Worm (Caenorhabditis elegans): ENCODE data around the gene his-69.

his-69 gene

DNA sequence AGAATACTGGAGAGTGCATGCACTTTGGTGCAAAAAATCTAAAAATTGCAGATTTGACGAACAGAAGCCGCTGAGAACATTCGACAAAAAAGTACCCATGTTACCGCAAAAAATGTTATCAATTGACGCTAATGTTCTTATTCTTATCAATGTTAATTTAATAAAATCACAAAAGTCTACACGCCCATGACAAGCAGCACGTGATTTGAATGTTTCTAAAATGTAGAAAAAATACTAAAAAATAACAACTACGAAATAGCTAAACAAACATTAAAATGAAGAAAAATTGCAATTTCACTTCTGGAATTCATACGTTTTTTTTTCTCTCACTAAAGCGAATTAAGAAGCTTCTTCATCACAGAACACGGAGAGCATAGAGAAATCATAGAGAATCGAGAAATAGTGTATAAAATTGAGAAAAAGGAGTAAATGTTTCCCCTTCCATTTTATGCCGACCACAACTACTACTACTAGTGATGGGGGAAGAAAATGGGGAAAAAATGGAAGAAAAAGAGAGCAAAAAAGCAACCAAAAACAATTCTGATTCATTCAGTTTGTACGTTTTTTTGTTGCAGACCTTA lies 29.9 kb upstream of the his-69 start (continued):
- TF ChIP-seq lsy-2 (tag; optimal IDR thresholded peaks at IDR 0.05) (peak; percentile 7 to 59), snu-23 (GFP tag; optimal IDR thresholded peaks at IDR 0.05) (peak; percentile 1)

DNA sequence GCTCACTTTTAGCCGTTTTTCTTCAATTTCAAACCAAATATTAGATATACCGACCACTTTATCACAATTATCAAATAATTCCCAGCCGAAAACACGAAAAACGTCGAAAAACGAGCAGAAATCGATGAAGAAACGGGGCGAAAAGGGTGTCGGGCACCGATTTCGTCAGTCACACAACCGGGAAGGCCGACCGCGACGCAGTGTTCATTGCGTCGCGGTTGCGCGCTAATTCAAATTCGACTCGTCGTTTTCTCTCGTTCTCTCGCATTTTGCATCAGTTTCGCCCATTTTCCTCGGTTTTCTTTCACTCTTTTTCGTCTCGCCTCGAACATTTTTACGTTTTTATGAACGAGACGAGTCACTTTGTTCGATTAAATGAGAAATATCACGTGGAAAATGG lies 29.0 kb upstream of the his-69 start:
- TF ChIP-seq nhr-76 (tag; optimal IDR thresholded peaks at IDR 0.05) (no peak), fkh-10 (GFP tag; optimal IDR thresholded peaks at IDR 0.05) (no peak), C16A3.4 (tag; optimal IDR thresholded peaks at IDR 0.05) (peak; percentile 61), egl-27 (tag; optimal IDR thresholded peaks at IDR 0.05) (no peak), nhr-237 (tag; optimal IDR thresholded peaks at IDR 0.05) (peak; percentile 5), tlp-1 (tag; optimal IDR thresholded peaks at IDR 0.05) (no peak), lsy-2 (tag; optimal IDR thresholded peaks at IDR 0.05) (peak; percentile 58 to 89), nhr-90 (tag; optimal IDR thresholded peaks at IDR 0.05; ENCODE audit: poor library complexity) (peak; percentile 1), sox-4 (tag; optimal IDR thresholded peaks at IDR 0.05) (no peak), xbp-1 (tag; optimal IDR thresholded peaks at IDR 0.05) (peak; percentile 61), jun-1 (tag; optimal IDR thresholded peaks at IDR 0.05) (peak; percentile 65), hlh-4 (tag; optimal IDR thresholded peaks at IDR 0.05) (no peak), efl-3 (GFP tag; optimal IDR thresholded peaks at IDR 0.05) (no peak), unc-130 (tag; optimal IDR thresholded peaks at IDR 0.05) (peak; percentile 75), elt-3 (tag; optimal IDR thresholded peaks at IDR 0.05) (peak in 2 of 6 experiments; percentile 11 to 64), nhr-84 (tag; optimal IDR thresholded peaks at IDR 0.05) (no peak), unc-62 (GFP tag; optimal IDR thresholded peaks at IDR 0.05) (no peak), rnt-1 (tag; optimal IDR thresholded peaks at IDR 0.05) (peak; percentile 53), nhr-11 (tag; optimal IDR thresholded peaks at IDR 0.05) (no peak), irx-1 (tag; optimal IDR thresholded peaks at IDR 0.05) (peak; percentile 24), egl-13 (tag; optimal IDR thresholded peaks at IDR 0.05) (peak; percentile 28), tbx-2 (tag; optimal IDR thresholded peaks at IDR 0.05) (peak; percentile 41), nhr-19 (GFP tag; conservative IDR thresholded peaks at IDR 0.05) (peak; percentile 42; the same call in 1 of the 2 replicates), swsn-7 (tag; optimal IDR thresholded peaks at IDR 0.05) (peak; percentile 62), blmp-1 (tag; optimal IDR thresholded peaks at IDR 0.05) (peak; percentile 75), lin-14 (GFP tag; optimal IDR thresholded peaks at IDR 0.05) (peak; percentile 92), fos-1 (tag; optimal IDR thresholded peaks at IDR 0.05) (peak; percentile 57), snu-23 (GFP tag; optimal IDR thresholded peaks at IDR 0.05) (peak; percentile 71), lin-35 (GFP tag; optimal IDR thresholded peaks at IDR 0.05) (peak; percentile 92 to 94), dpl-1 (GFP tag; optimal IDR thresholded peaks at IDR 0.05) (peak; percentile 85 to 90 (median 87)), mdl-1 (tag; optimal IDR thresholded peaks at IDR 0.05) (peak in 1 of 2 experiments; percentile 78), lin-15B (tag; optimal IDR thresholded peaks at IDR 0.05) (peak; percentile 97), nhr-77 (tag; optimal IDR thresholded peaks at IDR 0.05) (peak; percentile 74), skn-1 (tag; optimal IDR thresholded peaks at IDR 0.05) (peak; percentile 64), unc-86 (tag; optimal IDR thresholded peaks at IDR 0.05) (no peak), ceh-88 (GFP tag; IDR thresholded peaks at IDR 0.05) (no peak), C34B4.2 (tag; optimal IDR thresholded peaks at IDR 0.05) (no peak), C04F5.9 (tag; optimal IDR thresholded peaks at IDR 0.05) (no peak), ceh-82 (tag; optimal IDR thresholded peaks at IDR 0.05) (peak; percentile 45 to 92 (median 57)), nhr-47 (tag; optimal IDR thresholded peaks at IDR 0.05) (peak; percentile 62), lir-3 (tag; optimal IDR thresholded peaks at IDR 0.05; ENCODE audit: poor library complexity) (no peak), ztf-4 (tag; optimal IDR thresholded peaks at IDR 0.05) (peak; percentile 28), dsc-1 (tag; optimal IDR thresholded peaks at IDR 0.05) (peak; percentile 54), nhr-71 (tag; optimal IDR thresholded peaks at IDR 0.05) (peak; percentile 78), F16B12.6 (tag; optimal IDR thresholded peaks at IDR 0.05) (peak; percentile 62), isw-1 (GFP tag; IDR thresholded peaks at IDR 0.05) (peak; percentile 49), pax-3 (tag; optimal IDR thresholded peaks at IDR 0.05) (peak; percentile 44), fkh-8 (tag; optimal IDR thresholded peaks at IDR 0.05) (peak; percentile 67), efl-1 (optimal IDR thresholded peaks at IDR 0.05) (peak; percentile 67 to 89), efl-1 (GFP tag; optimal IDR thresholded peaks at IDR 0.05 in 1 of 2) (peak; percentile 91 to 99)
